Fruit fly (Drosophila melanogaster): ENCODE data around the gene BORCS5.

dm6 chrX:11821946-11822345, 50.6 kb downstream of the BORCS5 start:
- TF ChIP-seq Eip93F (GFP tag; optimal IDR thresholded peaks at IDR 0.05) (no peak), dsx (GFP tag; optimal IDR thresholded peaks at IDR 0.05; ENCODE audit: poor library complexity, severe bottlenecking) (no peak), acj6 (GFP tag; optimal IDR thresholded peaks at IDR 0.05) (no peak), CG16779 (tag; optimal IDR thresholded peaks at IDR 0.05) (no peak), fd85E (GFP tag; optimal IDR thresholded peaks at IDR 0.05) (no peak)
